Fruit fly (Drosophila melanogaster) whole organism: ENCODE results near the gene CG9004.

Source experiments
- CG8478 ChIP-seq: fragments of >200 bp; optimal IDR thresholded peaks from 2 replicates; lab custom pipeline; 2018; ENCODE audit warnings: inconsistent platforms
- Dll ChIP-seq: fragments of >200 bp; optimal IDR thresholded peaks from 2 replicates; lab custom pipeline; 2017
- pan ChIP-seq: fragments of >200 bp; optimal IDR thresholded peaks from 2 replicates; lab custom pipeline; 2017

- TF ChIP-seq CG8478 (lab: Kevin White, UChicago) (no peak), Dll (lab: Kevin White, UChicago) (no peak), pan (no peak)
Observed at dm6 chr3L:2399788-2400187, 26.3 kb downstream of the CG9004 start.
